Worm (Caenorhabditis elegans) whole organism, L2 larva: Measurements from ENCODE around the gene mog-4.
A peak's percentile ranks its signal among the peaks of the same experiment; 100 is the strongest.

Experiments
- C34F6.9 ChIP-seq: fragments of 150-350 bp; optimal IDR thresholded peaks from 2 replicates; lab custom pipeline; 2014; ENCODE audit warnings: missing biosample characterization, missing genetic modification characterization
- R02D3.7 ChIP-seq: fragments of 150-350 bp; optimal IDR thresholded peaks from 2 replicates; lab custom pipeline; 2014; ENCODE audit warnings: missing biosample characterization, missing genetic modification characterization
- Y55F3AM.14 ChIP-seq: fragments of 200-800 bp; sonication (Bioruptor generic); optimal IDR thresholded peaks from 2 replicates; lab custom pipeline; 2018; ENCODE audit warnings: mild to moderate bottlenecking, missing genetic modification characterization, missing compliant biosample characterization
- alr-1 ChIP-seq: fragments of 150-350 bp; optimal IDR thresholded peaks from 2 replicates; lab custom pipeline; 2014; ENCODE audit warnings: missing biosample characterization, missing genetic modification characterization
- aly-2 ChIP-seq: fragments of 150-350 bp; optimal IDR thresholded peaks from 2 replicates; lab custom pipeline; 2014; ENCODE audit warnings: missing biosample characterization, missing genetic modification characterization
- ama-1 ChIP-seq: fragments of 150-350 bp; optimal IDR thresholded peaks from 2 replicates; lab custom pipeline; 2018; ENCODE audit warnings: inconsistent platforms
- blmp-1 ChIP-seq: sonication (generic microtip); optimal IDR thresholded peaks from 2 replicates; lab custom pipeline; 2017; ENCODE audit warnings: missing genetic modification characterization, mild to moderate bottlenecking, missing compliant biosample characterization, antibody characterized with exemption, moderate library complexity; ENCODE audit not compliant: insufficient read depth
- ceh-16 ChIP-seq: fragments of 150-350 bp; optimal IDR thresholded peaks from 2 replicates; lab custom pipeline; 2014; ENCODE audit warnings: missing biosample characterization, missing genetic modification characterization
- crh-2 ChIP-seq: sonication (generic microtip); optimal IDR thresholded peaks from 2 replicates; lab custom pipeline; 2017; ENCODE audit warnings: missing biosample characterization, missing genetic modification characterization
- elt-1 ChIP-seq: fragments of 150-350 bp; optimal IDR thresholded peaks from 2 replicates; lab custom pipeline; 2014; ENCODE audit warnings: missing biosample characterization, missing genetic modification characterization
- fos-1 ChIP-seq: fragments of 150-350 bp; optimal IDR thresholded peaks from 2 replicates; lab custom pipeline; 2014; ENCODE audit warnings: missing biosample characterization, missing genetic modification characterization
- gmeb-1 ChIP-seq: fragments of 150-350 bp; optimal IDR thresholded peaks from 2 replicates; lab custom pipeline; 2014; ENCODE audit warnings: missing biosample characterization, missing genetic modification characterization
- lin-11 ChIP-seq: fragments of 150-350 bp; sonication (generic microtip); optimal IDR thresholded peaks from 2 replicates; lab custom pipeline; 2014; ENCODE audit warnings: missing biosample characterization, missing genetic modification characterization, inconsistent platforms, mixed read lengths
- lin-39 ChIP-seq: fragments of 150-350 bp; optimal IDR thresholded peaks from 2 replicates; lab custom pipeline; 2014; ENCODE audit warnings: missing biosample characterization, missing genetic modification reagents, missing genetic modification characterization
- lsy-2 ChIP-seq, 2 experiments: fragments of 150-350 bp in 1 of 2; sonication (generic microtip) in 1 of 2; optimal IDR thresholded peaks; 2 replicates each; lab custom pipeline; 2014 to 2017; ENCODE audit warnings: missing biosample characterization in 2 of 2, missing genetic modification characterization in 2 of 2
- mab-5 ChIP-seq: fragments of 150-350 bp; optimal IDR thresholded peaks from 2 replicates; lab custom pipeline; 2014; ENCODE audit warnings: missing biosample characterization, missing genetic modification characterization
- nhr-10 ChIP-seq: sonication (generic microtip); optimal IDR thresholded peaks from 2 replicates; lab custom pipeline; 2017; ENCODE audit warnings: missing biosample characterization, missing genetic modification characterization
- nhr-12 ChIP-seq: fragments of 150-350 bp; optimal IDR thresholded peaks from 2 replicates; lab custom pipeline; 2014; ENCODE audit warnings: missing biosample characterization, missing genetic modification characterization
- nhr-129 ChIP-seq: fragments of 150-350 bp; optimal IDR thresholded peaks from 2 replicates; lab custom pipeline; 2014; ENCODE audit warnings: missing biosample characterization, missing genetic modification characterization
- nhr-21 ChIP-seq: fragments of 150-350 bp; optimal IDR thresholded peaks from 2 replicates; lab custom pipeline; 2014; ENCODE audit warnings: missing biosample characterization, missing genetic modification characterization
- nhr-25 ChIP-seq: fragments of 150-350 bp; sonication (generic microtip); optimal IDR thresholded peaks from 3 replicates; lab custom pipeline; 2014; ENCODE audit warnings: missing biosample characterization, missing genetic modification characterization
- nhr-6 ChIP-seq: fragments of 150-350 bp; optimal IDR thresholded peaks from 2 replicates; lab custom pipeline; 2014; ENCODE audit warnings: missing biosample characterization, missing genetic modification characterization
- nhr-77 ChIP-seq: fragments of 150-350 bp; optimal IDR thresholded peaks from 2 replicates; lab custom pipeline; 2014; ENCODE audit warnings: missing biosample characterization, missing genetic modification characterization
- peb-1 ChIP-seq: fragments of 150-350 bp; optimal IDR thresholded peaks from 2 replicates; lab custom pipeline; 2014; ENCODE audit warnings: missing biosample characterization, missing genetic modification characterization
- sem-4 ChIP-seq: fragments of 150-350 bp; optimal IDR thresholded peaks from 2 replicates; lab custom pipeline; 2014; ENCODE audit warnings: missing biosample characterization, missing genetic modification reagents, missing genetic modification characterization
- skn-1 ChIP-seq: sonication (generic microtip); optimal IDR thresholded peaks from 2 replicates; lab custom pipeline; 2017; ENCODE audit warnings: missing biosample characterization, missing genetic modification characterization
- sma-3 ChIP-seq: sonication (generic microtip); optimal IDR thresholded peaks from 2 replicates; lab custom pipeline; 2016; ENCODE audit warnings: missing genetic modification reagents, missing genetic modification characterization, missing compliant biosample characterization
- sma-9 ChIP-seq, 2 experiments: fragments of 150-350 bp in 1 of 2; sonication (generic microtip) in 1 of 2; optimal IDR thresholded peaks; 2 replicates each; lab custom pipeline; 2014 to 2016; ENCODE audit warnings: missing genetic modification characterization in 2 of 2, mild to moderate bottlenecking in 1 of 2, missing biosample characterization in 1 of 2, missing compliant biosample characterization in 1 of 2, missing genetic modification reagents in 1 of 2, moderate library complexity in 1 of 2
- unc-62 ChIP-seq: fragments of 150-350 bp; optimal IDR thresholded peaks from 2 replicates; lab custom pipeline; 2014; ENCODE audit warnings: missing biosample characterization, missing genetic modification reagents, missing genetic modification characterization
- ztf-11 ChIP-seq: sonication (generic microtip); optimal IDR thresholded peaks from 2 replicates; lab custom pipeline; 2017; ENCODE audit warnings: missing biosample characterization, missing genetic modification characterization

mog-4 gene

ce11 chrII:14605479-14605878, 44.1 kb upstream of the mog-4 start, which contains the start of gene F19H8.2:
Gene F19H8.2 (minus strand): TSS chrII:14605869.
- peak; percentile 31 for TF ChIP-seq ceh-16 (tag; lab: Kevin White, UChicago)
- TF ChIP-seq lsy-2 (tag; optimal IDR thresholded peaks at IDR 0.05; lab: Kevin White, UChicago): no peak
- peak; percentile 53 for TF ChIP-seq ama-1 (lab: Kevin White, UChicago)

- peak; percentile 11 for TF ChIP-seq nhr-6 (tag; lab: Kevin White, UChicago)
- no peak for TF ChIP-seq peb-1
- no peak for TF ChIP-seq aly-2
Observed at ce11 chrII:14605026-14605425, 43.6 kb upstream of the mog-4 start.

ce11 chrII:14604261-14604660, 42.9 kb upstream of the mog-4 start:
- TF ChIP-seq Y55F3AM.14 (GFP tag; lab: Kevin White, UChicago): no peak

- no peak for TF ChIP-seq sem-4 (tag; lab: Kevin White, UChicago)
- no peak for TF ChIP-seq sma-3 (GFP tag; lab: Kevin White, UChicago)
- no peak for TF ChIP-seq mab-5 (tag; lab: Kevin White, UChicago)
- TF ChIP-seq ama-1 (lab: Kevin White, UChicago): no peak
- TF ChIP-seq elt-1 (tag; lab: Kevin White, UChicago): no peak
- TF ChIP-seq Y55F3AM.14 (GFP tag; lab: Kevin White, UChicago): no peak
- TF ChIP-seq unc-62 (GFP tag; lab: Kevin White, UChicago): no peak
- TF ChIP-seq blmp-1 (tag; lab: Kevin White, UChicago): no peak
- no peak for TF ChIP-seq skn-1 (tag; lab: Kevin White, UChicago)
- no peak for TF ChIP-seq gmeb-1 (tag; lab: Kevin White, UChicago)
- no peak for TF ChIP-seq alr-1 (tag; lab: Kevin White, UChicago)
- TF ChIP-seq nhr-77: no peak
- no peak for TF ChIP-seq R02D3.7 (tag; lab: Kevin White, UChicago)
- no peak for TF ChIP-seq nhr-10
- no peak for TF ChIP-seq nhr-25 (tag; lab: Kevin White, UChicago)
- no peak for TF ChIP-seq ztf-11 (tag; lab: Kevin White, UChicago)
- no peak for TF ChIP-seq fos-1
- no peak for TF ChIP-seq lin-39
Observed at ce11 chrII:14602735-14603134, 41.3 kb upstream of the mog-4 start.

ce11 chrII:14600852-14601313, 39.5 kb upstream of the mog-4 start, which contains the start of gene tps-2:
Gene tps-2 (plus strand): TSS chrII:14600902.
- TF ChIP-seq ceh-16 (tag; lab: Kevin White, UChicago): no peak
- TF ChIP-seq gmeb-1 (tag; lab: Kevin White, UChicago): no peak
- no peak for TF ChIP-seq nhr-21 (tag; lab: Kevin White, UChicago)
- TF ChIP-seq ama-1 (lab: Kevin White, UChicago): peak; percentile 60
- no peak for TF ChIP-seq C34F6.9 (tag; lab: Kevin White, UChicago)
- TF ChIP-seq, all 48 proteins: peak for 1

ce11 chrII:14599933-14600630, 38.7 kb upstream of the mog-4 start:
- TF ChIP-seq crh-2 (tag; lab: Kevin White, UChicago) (peak; percentile 31), fos-1 (peak; percentile 44), sma-3 (GFP tag; lab: Kevin White, UChicago) (peak; percentile 15), R02D3.7 (tag; lab: Kevin White, UChicago) (no peak), lsy-2 (tag; optimal IDR thresholded peaks at IDR 0.05; lab: Kevin White, UChicago) (peak in 1 of 2 experiments; percentile 11), nhr-6 (tag; lab: Kevin White, UChicago) (no peak), nhr-25 (tag; lab: Kevin White, UChicago) (peak; percentile 27), sma-9 (GFP tag; optimal IDR thresholded peaks at IDR 0.05; lab: Kevin White, UChicago) (peak; percentile 68), sma-9 (tag; optimal IDR thresholded peaks at IDR 0.05; lab: Kevin White, UChicago) (no peak), lin-11 (no peak), blmp-1 (tag; lab: Kevin White, UChicago) (peak; percentile 26), nhr-12 (no peak), nhr-129 (tag; lab: Kevin White, UChicago) (peak; percentile 36)
